Worm (Caenorhabditis elegans) whole organism, mixed stage, embryonic: ENCODE measurements around the gene rsp-8.
A peak's percentile ranks its signal among the peaks of the same experiment; 100 is the strongest.

Experiments
- blmp-1 ChIP-seq: fragments of 150-350 bp; optimal IDR thresholded peaks from 2 replicates; lab custom pipeline; 2014; ENCODE audit warnings: missing biosample characterization, missing genetic modification characterization
- cnd-1 ChIP-seq: fragments of 200-800 bp; sonication (Bioruptor generic); optimal IDR thresholded peaks from 2 replicates; lab custom pipeline; 2018; ENCODE audit warnings: mild to moderate bottlenecking, missing genetic modification characterization, missing compliant biosample characterization
- elt-1 ChIP-seq: sonication (generic microtip); optimal IDR thresholded peaks from 2 replicates; lab custom pipeline; 2017; ENCODE audit warnings: missing genetic modification characterization, mild to moderate bottlenecking, missing compliant biosample characterization, antibody characterized with exemption, moderate library complexity, borderline replicate concordance; ENCODE audit not compliant: insufficient read depth
- ham-2 ChIP-seq: fragments of 200-800 bp; sonication (Bioruptor generic); optimal IDR thresholded peaks from 2 replicates; lab custom pipeline; 2018; ENCODE audit warnings: mild to moderate bottlenecking, missing genetic modification characterization, missing compliant biosample characterization
- unc-62 ChIP-seq: fragments of 150-350 bp; optimal IDR thresholded peaks from 2 replicates; lab custom pipeline; 2014; ENCODE audit warnings: missing biosample characterization, missing genetic modification reagents, missing genetic modification characterization
- ztf-11 ChIP-seq: fragments of 150-350 bp; optimal IDR thresholded peaks from 2 replicates; lab custom pipeline; 2014; ENCODE audit warnings: missing biosample characterization, missing genetic modification characterization

- TF ChIP-seq elt-1 (tag; lab: Kevin White, UChicago) (no peak), blmp-1 (tag; lab: Kevin White, UChicago) (no peak), cnd-1 (tag; lab: Kevin White, UChicago) (no peak), ham-2 (GFP tag; lab: Kevin White, UChicago) (no peak), ztf-11 (no peak), unc-62 (GFP tag; lab: Kevin White, UChicago) (peak; percentile 60)
Measured at ce11 chrIII:11816523-11817003, 9.7 kb upstream of the rsp-8 start, which contains the start of gene C18D11.1.
